Worm (Caenorhabditis elegans) whole organism, early embryonic: ENCODE results near the gene abcf-1.

ENCODE experiments used
- B0310.2 ChIP-seq: sonication (generic microtip); optimal IDR thresholded peaks from 2 replicates; lab custom pipeline; 2016; ENCODE audit warnings: mild to moderate bottlenecking, missing genetic modification characterization, missing compliant biosample characterization
- flt-1 ChIP-seq: fragments of 200-800 bp; sonication (Bioruptor generic); IDR thresholded peaks from 2 replicates; pipeline ENCODE4 v1.3.6; 2022; ENCODE audit warnings: missing genetic modification characterization, missing compliant biosample characterization
- pes-1 ChIP-seq: fragments of 200-800 bp; sonication (Bioruptor generic); IDR thresholded peaks from 2 replicates; pipeline ENCODE4 v1.3.6; 2022; ENCODE audit warnings: missing genetic modification reagents, missing genetic modification characterization, missing compliant biosample characterization

ce11 chrV:12718622-12719021 is 44.6 kb downstream of the abcf-1 start, which contains the start of gene str-181:
- no peak for TF ChIP-seq flt-1
- TF ChIP-seq pes-1 (GFP tag; lab: Robert Waterston, UW) = no peak
- TF ChIP-seq B0310.2 (tag; lab: Kevin White, UChicago) = no peak
